Fruit fly (Drosophila melanogaster) whole organism, prepupa: ENCODE measurements around the gene alpha-Est2.

Experiments used
- Blimp-1 ChIP-seq: fragments of 200-800 bp; sonication (Bioruptor generic); optimal IDR thresholded peaks from 3 replicates; lab custom pipeline; 2017; ENCODE audit warnings: missing biosample characterization, missing genetic modification characterization, mild to moderate bottlenecking, moderate library complexity, missing genetic modification reagents
- CG10669 ChIP-seq: fragments of 200-800 bp; sonication (Bioruptor generic); optimal IDR thresholded peaks from 3 replicates; lab custom pipeline; 2018; ENCODE audit warnings: missing biosample characterization, mild to moderate bottlenecking, missing genetic modification characterization, moderate library complexity
- CG11294 ChIP-seq: fragments of 200-800 bp; sonication (Bioruptor generic); IDR thresholded peaks from 2 replicates; pipeline ENCODE4 v1.3.6; 2022; ENCODE audit warnings: missing biosample characterization, missing genetic modification characterization
- CG15336 ChIP-seq: fragments of 200-800 bp; sonication (Bioruptor generic); IDR thresholded peaks from 2 replicates; pipeline ENCODE4 v1.3.6; 2022; ENCODE audit warnings: missing biosample characterization, missing genetic modification characterization
- CG1621 ChIP-seq: fragments of 200-800 bp; sonication (Bioruptor generic); optimal IDR thresholded peaks from 3 replicates; lab custom pipeline; 2018; ENCODE audit warnings: missing biosample characterization, mild to moderate bottlenecking, missing genetic modification characterization
- CG16779 ChIP-seq: fragments of 200-800 bp; sonication (Bioruptor generic); optimal IDR thresholded peaks from 3 replicates; lab custom pipeline; 2017; ENCODE audit warnings: missing biosample characterization, mild to moderate bottlenecking, missing genetic modification characterization
- CG31627 ChIP-seq: fragments of 200-800 bp; sonication (Bioruptor generic); optimal IDR thresholded peaks from 3 replicates; lab custom pipeline; 2016; ENCODE audit warnings: missing biosample characterization, missing genetic modification characterization
- CG32006 ChIP-seq: fragments of 200-800 bp; sonication (Bioruptor generic); optimal IDR thresholded peaks from 3 replicates; lab custom pipeline; 2017; ENCODE audit warnings: missing biosample characterization, mild to moderate bottlenecking, missing genetic modification characterization
- CG34406 ChIP-seq: fragments of 200-800 bp; sonication (Bioruptor generic); optimal IDR thresholded peaks from 3 replicates; lab custom pipeline; 2016; ENCODE audit warnings: missing biosample characterization, missing genetic modification characterization
- CG3919 ChIP-seq: fragments of 200-800 bp; sonication (Bioruptor generic); optimal IDR thresholded peaks from 3 replicates; lab custom pipeline; 2016; ENCODE audit warnings: missing biosample characterization, missing genetic modification characterization
- CG6163 ChIP-seq: fragments of 200-800 bp; sonication (Bioruptor generic); IDR thresholded peaks from 3 replicates; pipeline ENCODE4 v1.3.6; 2022; ENCODE audit warnings: missing biosample characterization, missing genetic modification characterization
- CG6792 ChIP-seq: fragments of 200-800 bp; sonication (Bioruptor generic); optimal IDR thresholded peaks from 3 replicates; lab custom pipeline; 2016; ENCODE audit warnings: missing biosample characterization, missing genetic modification characterization
- CG6808 ChIP-seq: fragments of 200-800 bp; sonication (Bioruptor generic); optimal IDR thresholded peaks from 3 replicates; lab custom pipeline; 2017; ENCODE audit warnings: missing biosample characterization, missing genetic modification characterization, mild to moderate bottlenecking, moderate library complexity, missing genetic modification reagents
- CG7368 ChIP-seq: fragments of 200-800 bp; sonication (Bioruptor generic); optimal IDR thresholded peaks from 3 replicates; lab custom pipeline; 2016; ENCODE audit warnings: missing biosample characterization, missing genetic modification characterization
- CG8319 ChIP-seq: fragments of 200-800 bp; sonication (Bioruptor generic); optimal IDR thresholded peaks from 3 replicates; lab custom pipeline; 2016; ENCODE audit warnings: missing biosample characterization, missing genetic modification characterization
- CG9139 ChIP-seq: fragments of 200-800 bp; sonication (Bioruptor generic); optimal IDR thresholded peaks from 3 replicates; lab custom pipeline; 2017; ENCODE audit warnings: missing biosample characterization, mild to moderate bottlenecking, missing genetic modification characterization
- Eip75B ChIP-seq: fragments of 200-800 bp; sonication (Bioruptor generic); optimal IDR thresholded peaks from 3 replicates; lab custom pipeline; 2016; ENCODE audit warnings: missing biosample characterization, missing genetic modification characterization
- Eip78C ChIP-seq: fragments of 200-800 bp; sonication (Bioruptor generic); peaks from one replicate; lab custom pipeline; 2016; ENCODE audit warnings: missing biosample characterization, missing genetic modification characterization
- Ets21C ChIP-seq: fragments of 200-800 bp; sonication (Bioruptor generic); optimal IDR thresholded peaks from 3 replicates; lab custom pipeline; 2016; ENCODE audit warnings: missing biosample characterization, missing genetic modification characterization
- Hr38 ChIP-seq: sonication (Bioruptor generic); optimal IDR thresholded peaks from 2 replicates; lab custom pipeline; 2016; ENCODE audit warnings: missing biosample characterization, missing genetic modification characterization
- Hr39 ChIP-seq: fragments of 200-800 bp; sonication (Bioruptor generic); optimal IDR thresholded peaks from 2 replicates; lab custom pipeline; 2016; ENCODE audit warnings: missing biosample characterization, missing genetic modification characterization
- Hr4 ChIP-seq: fragments of 200-800 bp; sonication (Bioruptor generic); optimal IDR thresholded peaks from 3 replicates; lab custom pipeline; 2016; ENCODE audit warnings: missing biosample characterization, missing genetic modification characterization
- Lpt ChIP-seq: fragments of 200-800 bp; sonication (Bioruptor generic); optimal IDR thresholded peaks from 3 replicates; lab custom pipeline; 2016; ENCODE audit warnings: missing biosample characterization, missing genetic modification characterization
- OdsH ChIP-seq: fragments of 200-800 bp; sonication (Bioruptor generic); optimal IDR thresholded peaks from 3 replicates; lab custom pipeline; 2016; ENCODE audit warnings: missing biosample characterization, missing genetic modification characterization
- Sox14 ChIP-seq: fragments of 200-800 bp; sonication (Bioruptor generic); optimal IDR thresholded peaks from 3 replicates; lab custom pipeline; 2016; ENCODE audit warnings: missing biosample characterization, missing genetic modification characterization
- Sox15 ChIP-seq: fragments of 200-800 bp; sonication (Bioruptor generic); optimal IDR thresholded peaks from 3 replicates; lab custom pipeline; 2016; ENCODE audit warnings: missing biosample characterization, missing genetic modification characterization
- cyc ChIP-seq: fragments of 200-800 bp; sonication (Bioruptor generic); optimal IDR thresholded peaks from 3 replicates; lab custom pipeline; 2016; ENCODE audit warnings: missing biosample characterization, missing genetic modification characterization
- dac ChIP-seq: fragments of 200-800 bp; sonication (Bioruptor generic); optimal IDR thresholded peaks from 2 replicates; lab custom pipeline; 2017; ENCODE audit warnings: missing biosample characterization, mild to moderate bottlenecking, missing genetic modification characterization
- dsx ChIP-seq: fragments of 200-800 bp; optimal IDR thresholded peaks from 3 replicates; lab custom pipeline; 2019; ENCODE audit warnings: missing biosample characterization, mild to moderate bottlenecking, missing genetic modification characterization, moderate library complexity; ENCODE audit not compliant: poor library complexity, severe bottlenecking
- eg ChIP-seq: fragments of 200-800 bp; sonication (Bioruptor generic); IDR thresholded peaks from 3 replicates; pipeline ENCODE4 v1.3.6; 2022; ENCODE audit warnings: missing biosample characterization, missing genetic modification characterization
- esn ChIP-seq: fragments of 200-800 bp; sonication (Bioruptor generic); optimal IDR thresholded peaks from 2 replicates; lab custom pipeline; 2016; ENCODE audit warnings: missing biosample characterization, mild to moderate bottlenecking, missing genetic modification characterization, moderate library complexity
- fd59A ChIP-seq: fragments of 200-800 bp; sonication (Bioruptor generic); optimal IDR thresholded peaks from 2 replicates; lab custom pipeline; 2017; ENCODE audit warnings: missing biosample characterization, mild to moderate bottlenecking, missing genetic modification characterization, missing genetic modification reagents
- fkh ChIP-seq: fragments of 200-800 bp; sonication (Bioruptor generic); optimal IDR thresholded peaks from 3 replicates; lab custom pipeline; 2017; ENCODE audit warnings: missing biosample characterization, mild to moderate bottlenecking, missing genetic modification characterization, moderate library complexity
- lz ChIP-seq: fragments of 200-800 bp; sonication (Bioruptor generic); optimal IDR thresholded peaks from 3 replicates; lab custom pipeline; 2016; ENCODE audit warnings: missing biosample characterization, missing genetic modification characterization
- net ChIP-seq: fragments of 200-800 bp; sonication (Bioruptor generic); optimal IDR thresholded peaks from 3 replicates; lab custom pipeline; 2016; ENCODE audit warnings: missing biosample characterization, missing genetic modification characterization
- pdm3 ChIP-seq: fragments of 200-800 bp; sonication (Bioruptor generic); optimal IDR thresholded peaks from 3 replicates; lab custom pipeline; 2016; ENCODE audit warnings: missing biosample characterization, missing genetic modification characterization
- salr ChIP-seq, 2 experiments: fragments of 200-800 bp; sonication (Bioruptor generic); optimal IDR thresholded peaks; 3 replicates each; lab custom pipeline; 2016 to 2018; ENCODE audit warnings: missing biosample characterization in 2 of 2, missing genetic modification characterization in 2 of 2, mild to moderate bottlenecking in 1 of 2
- ss ChIP-seq, 2 experiments: fragments of 200-800 bp; sonication (Bioruptor generic); optimal IDR thresholded peaks; 2 replicates in 1 of 2; 3 replicates in 1 of 2; lab custom pipeline; 2017 to 2018; ENCODE audit warnings: mild to moderate bottlenecking in 2 of 2, missing biosample characterization in 2 of 2, missing genetic modification characterization in 2 of 2, moderate library complexity in 1 of 2
- svp ChIP-seq: fragments of 200-800 bp; sonication (Bioruptor generic); peaks from one replicate; lab custom pipeline; 2016; ENCODE audit warnings: missing biosample characterization, missing genetic modification characterization
- vri ChIP-seq: fragments of 200-800 bp; sonication (Bioruptor generic); optimal IDR thresholded peaks from 3 replicates; lab custom pipeline; 2016; ENCODE audit warnings: missing biosample characterization, mild to moderate bottlenecking, missing genetic modification characterization

The alpha-Est2 gene

DNA sequence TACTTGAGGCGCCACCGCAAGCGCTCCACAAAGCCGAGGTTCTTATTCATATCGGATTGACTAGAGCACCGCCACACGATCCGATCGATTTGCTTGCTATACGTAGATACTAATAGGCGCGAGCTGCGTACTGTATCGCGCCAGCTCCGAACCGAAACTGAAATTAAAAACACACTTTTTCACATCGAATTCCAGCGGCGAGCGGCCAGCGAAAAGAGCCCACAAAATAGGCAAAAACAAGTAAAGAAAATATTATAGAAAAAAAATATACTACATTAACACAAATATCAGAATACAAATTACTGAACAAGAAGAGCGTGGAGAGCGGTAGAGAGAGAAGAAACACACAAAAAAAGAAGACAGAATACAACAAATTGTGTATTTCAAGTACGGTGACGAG is 18.0 kb upstream of the alpha-Est2 start, which contains the start of gene alpha-Est7:
Gene alpha-Est7 (minus strand): TSS at position 160 of the 400 bp plus-strand sequence.
- no peak for TF ChIP-seq salr (GFP tag; optimal IDR thresholded peaks at IDR 0.05; lab: Kevin White, UChicago)
- no peak for TF ChIP-seq CG31627 (GFP tag; lab: Kevin White, UChicago)
- TF ChIP-seq Sox14 (GFP tag; lab: Kevin White, UChicago) = no peak
- no peak for TF ChIP-seq CG34406 (GFP tag; lab: Kevin White, UChicago)
- peak; percentile 32 for TF ChIP-seq vri (GFP tag; lab: Kevin White, UChicago)
- TF ChIP-seq Ets21C (GFP tag; lab: Kevin White, UChicago) = no peak
- TF ChIP-seq lz (GFP tag; lab: Kevin White, UChicago) = no peak
- TF ChIP-seq Eip78C (GFP tag; lab: Kevin White, UChicago) = peak; percentile 29
- TF ChIP-seq eg (GFP tag; lab: Robert Waterston, UW) = no peak
- TF ChIP-seq Hr38 (GFP tag; lab: Kevin White, UChicago) = no peak
- no peak for TF ChIP-seq CG9139 (GFP tag; lab: Kevin White, UChicago)
- no peak for TF ChIP-seq dac (GFP tag; lab: Kevin White, UChicago)
- no peak for TF ChIP-seq cyc
- TF ChIP-seq esn (GFP tag; lab: Kevin White, UChicago) = no peak
- TF ChIP-seq Eip75B (GFP tag; lab: Kevin White, UChicago) = no peak
- TF ChIP-seq Sox15 (GFP tag; lab: Kevin White, UChicago) = no peak
- TF ChIP-seq ss (GFP tag; optimal IDR thresholded peaks at IDR 0.05; lab: Kevin White, UChicago) = no peak
- TF ChIP-seq CG8319 = no peak
- TF ChIP-seq fd59A (GFP tag; lab: Kevin White, UChicago) = no peak
- TF ChIP-seq Blimp-1 (GFP tag; lab: Kevin White, UChicago) = no peak
- no peak for TF ChIP-seq CG6163 (GFP tag; lab: Robert Waterston, UW)
- TF ChIP-seq CG32006 (GFP tag; lab: Kevin White, UChicago) = no peak
- TF ChIP-seq CG11294 (GFP tag; lab: Robert Waterston, UW) = no peak
- TF ChIP-seq svp = peak; percentile 80
- TF ChIP-seq CG15336 (GFP tag; lab: Robert Waterston, UW) = no peak

DNA sequence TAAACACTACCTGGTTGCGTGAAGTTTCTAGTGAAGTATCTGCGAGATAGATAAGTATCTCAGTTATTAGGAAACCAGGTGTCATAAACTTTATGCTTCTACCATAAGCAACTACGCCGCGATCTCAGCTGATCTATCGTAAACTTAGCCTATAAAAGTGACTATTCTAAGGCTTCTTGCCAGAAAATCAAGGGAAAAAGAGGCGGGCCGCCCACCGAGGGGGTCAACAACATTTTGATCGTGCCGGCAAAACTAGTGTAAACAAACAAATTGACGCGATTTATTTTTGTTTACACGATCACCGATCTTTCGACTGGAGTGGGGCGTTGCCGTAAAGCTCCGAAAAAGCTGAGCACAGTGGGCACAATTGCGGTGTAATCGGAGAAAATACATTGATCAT is 17.4 kb upstream of the alpha-Est2 start:
- peak; percentile 93 for TF ChIP-seq fkh (GFP tag; lab: Kevin White, UChicago)
- no peak for TF ChIP-seq net (GFP tag; lab: Kevin White, UChicago)
- TF ChIP-seq, all 60 proteins: peak for 1

DNA sequence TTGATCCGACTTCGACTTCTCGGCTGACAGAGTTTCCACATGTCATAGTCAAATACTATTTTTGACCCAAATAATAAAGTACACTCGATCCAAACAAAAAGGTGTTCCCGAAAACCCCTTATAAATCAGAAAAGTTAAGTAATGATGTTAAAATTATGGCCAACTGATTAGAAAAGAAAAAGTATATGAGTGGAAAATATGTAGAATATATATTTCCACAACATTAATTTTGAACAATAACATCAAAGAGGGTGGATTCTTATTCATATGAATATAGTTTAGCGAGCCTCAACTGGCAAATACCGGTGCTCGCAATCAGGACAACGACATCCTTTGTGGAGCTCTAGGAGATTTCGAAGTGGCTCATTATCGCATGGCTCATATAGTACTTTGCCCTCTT is 12.9 kb upstream of the alpha-Est2 start, which contains the start of gene alpha-Est6:
Gene alpha-Est6 (minus strand): TSS at position 101 of the 400 bp plus-strand sequence.
- TF ChIP-seq dac (GFP tag; lab: Kevin White, UChicago) (no peak), Ets21C (GFP tag; lab: Kevin White, UChicago) (no peak), OdsH (GFP tag; lab: Kevin White, UChicago) (no peak), CG34406 (GFP tag; lab: Kevin White, UChicago) (no peak), Eip75B (GFP tag; lab: Kevin White, UChicago) (no peak), dsx (no peak), CG1621 (no peak)
- TF ChIP-seq, all 60 proteins: peak for 0

DNA sequence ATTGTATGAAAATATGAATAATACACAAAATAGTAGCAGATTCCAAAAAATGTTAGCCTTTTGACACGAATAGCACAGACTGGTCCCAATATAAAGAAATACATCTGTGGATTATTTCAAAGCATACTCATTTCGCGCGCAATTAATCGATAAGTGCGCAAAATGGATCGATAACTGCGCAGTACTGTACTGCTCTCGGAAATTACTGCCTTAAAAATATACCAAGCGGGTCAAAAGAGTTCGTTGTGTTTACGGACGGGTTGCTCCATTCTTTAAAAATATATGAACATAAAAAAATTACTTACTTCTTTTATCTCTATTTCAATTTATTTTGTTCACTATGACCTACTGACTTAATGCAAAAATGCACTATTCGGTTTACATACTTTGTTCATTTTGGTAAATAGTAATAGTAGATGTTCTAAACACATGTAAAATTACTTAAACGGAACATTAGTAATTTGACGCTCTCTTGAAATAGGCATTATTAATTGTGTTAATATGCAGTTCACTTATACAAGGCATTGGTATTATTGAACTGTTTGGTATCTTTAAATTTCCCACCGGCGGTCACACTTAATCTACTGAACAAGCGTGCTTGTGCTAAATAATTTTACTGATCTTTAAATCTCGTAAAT is 11.3 kb upstream of the alpha-Est2 start, which contains the start of the genes Rtnl2 and alphaTub84D:
Gene Rtnl2 (minus strand): TSS at position 58 of the 638 bp plus-strand sequence.
Gene alphaTub84D (plus strand): TSS at position 570 of the 638 bp plus-strand sequence.
- TF ChIP-seq dac (GFP tag; lab: Kevin White, UChicago) (no peak), CG10669 (GFP tag; lab: Kevin White, UChicago) (no peak), Eip78C (GFP tag; lab: Kevin White, UChicago) (peak; percentile 46), Hr39 (GFP tag; lab: Kevin White, UChicago) (no peak), svp (peak; percentile 80), Hr4 (GFP tag; lab: Kevin White, UChicago) (no peak), CG7368 (no peak), CG6792 (GFP tag; lab: Kevin White, UChicago) (no peak), CG6808 (GFP tag; lab: Kevin White, UChicago) (no peak), pdm3 (no peak), Sox14 (GFP tag; lab: Kevin White, UChicago) (peak; percentile 19), Blimp-1 (GFP tag; lab: Kevin White, UChicago) (no peak), CG3919 (no peak), Lpt (no peak), CG16779 (no peak), Hr38 (GFP tag; lab: Kevin White, UChicago) (no peak)
